Worm (Caenorhabditis elegans) whole organism, mixed stage, embryonic: ENCODE results near the gene nhr-67.

Source experiments
- ceh-43 ChIP-seq: fragments of 200-800 bp; sonication (Bioruptor generic); optimal IDR thresholded peaks from 2 replicates; lab custom pipeline; 2018; ENCODE audit warnings: mild to moderate bottlenecking, missing genetic modification characterization, moderate library complexity, missing compliant biosample characterization
- ces-1 ChIP-seq: fragments of 150-350 bp; optimal IDR thresholded peaks from 2 replicates; lab custom pipeline; 2014; ENCODE audit warnings: missing biosample characterization, missing genetic modification reagents, missing genetic modification characterization
- drap-1 ChIP-seq: fragments of 200-800 bp; sonication (Bioruptor generic); optimal IDR thresholded peaks from 3 replicates; lab custom pipeline; 2018; ENCODE audit warnings: mild to moderate bottlenecking, missing genetic modification characterization, missing compliant biosample characterization
- lin-13 ChIP-seq: fragments of 150-350 bp; optimal IDR thresholded peaks from 2 replicates; lab custom pipeline; 2014; ENCODE audit warnings: missing biosample characterization, missing genetic modification characterization
- lsy-2 ChIP-seq: fragments of 150-350 bp; optimal IDR thresholded peaks from 2 replicates; lab custom pipeline; 2014; ENCODE audit warnings: missing biosample characterization, missing genetic modification characterization
- mab-5 ChIP-seq: fragments of 150-350 bp; optimal IDR thresholded peaks from 2 replicates; lab custom pipeline; 2014; ENCODE audit warnings: missing biosample characterization, missing genetic modification characterization
- mep-1 ChIP-seq: fragments of 150-350 bp; optimal IDR thresholded peaks from 2 replicates; lab custom pipeline; 2017; ENCODE audit warnings: missing biosample characterization, missing genetic modification reagents, missing genetic modification characterization, inconsistent platforms
- nhr-2 ChIP-seq: fragments of 150-350 bp; optimal IDR thresholded peaks from 2 replicates; lab custom pipeline; 2014; ENCODE audit warnings: missing biosample characterization, missing genetic modification characterization
- nhr-28 ChIP-seq: fragments of 150-350 bp; optimal IDR thresholded peaks from 2 replicates; lab custom pipeline; 2014; ENCODE audit warnings: missing biosample characterization, missing genetic modification characterization
- nhr-76 ChIP-seq: sonication (generic microtip); optimal IDR thresholded peaks from 2 replicates; lab custom pipeline; 2017; ENCODE audit warnings: missing biosample characterization, missing genetic modification characterization
- pha-4 ChIP-seq: fragments of 150-350 bp; optimal IDR thresholded peaks from 2 replicates; lab custom pipeline; 2018; ENCODE audit warnings: missing biosample characterization, missing genetic modification reagents, missing genetic modification characterization
- unc-39 ChIP-seq: fragments of 150-350 bp; optimal IDR thresholded peaks from 2 replicates; lab custom pipeline; 2014; ENCODE audit warnings: missing biosample characterization, missing genetic modification characterization
- ztf-11 ChIP-seq: fragments of 150-350 bp; optimal IDR thresholded peaks from 2 replicates; lab custom pipeline; 2014; ENCODE audit warnings: missing biosample characterization, missing genetic modification characterization

ce11 chrIV:11183991-11184390 lies 14.4 kb downstream of the nhr-67 start, which contains the start of gene nuaf-3:
- TF ChIP-seq drap-1 (GFP tag; lab: Kevin White, UChicago) (no peak), mep-1 (tag; lab: Kevin White, UChicago) (no peak), lsy-2 (tag; lab: Kevin White, UChicago) (no peak), ztf-11 (tag; lab: Kevin White, UChicago) (no peak), nhr-76 (tag; lab: Kevin White, UChicago) (no peak), lin-13 (no peak), ces-1 (GFP tag; lab: Kevin White, UChicago) (no peak), pha-4 (tag; lab: Kevin White, UChicago) (no peak), unc-39 (tag; lab: Kevin White, UChicago) (no peak), mab-5 (no peak), nhr-28 (tag; lab: Kevin White, UChicago) (no peak), nhr-2 (no peak), ceh-43 (GFP tag; lab: Kevin White, UChicago) (no peak)
